Worm (Caenorhabditis elegans) whole organism, midembryonic: ENCODE measurements around the gene cyb-3.

ENCODE experiments used
- T22C8.4 ChIP-seq: fragments of 200-800 bp; sonication (Bioruptor generic); IDR thresholded peaks from 2 replicates; pipeline ENCODE4 v1.3.6; 2022; ENCODE audit warnings: missing genetic modification characterization, missing compliant biosample characterization
- cog-1 ChIP-seq: sonication (generic microtip); optimal IDR thresholded peaks from 2 replicates; lab custom pipeline; 2016; ENCODE audit warnings: missing genetic modification characterization, missing compliant biosample characterization
- flt-1 ChIP-seq: fragments of 200-800 bp; sonication (Bioruptor generic); IDR thresholded peaks from 2 replicates; pipeline ENCODE4 v1.3.6; 2022; ENCODE audit warnings: missing genetic modification characterization, missing compliant biosample characterization
- med-1 ChIP-seq: sonication (generic microtip); optimal IDR thresholded peaks from 2 replicates; lab custom pipeline; 2017; ENCODE audit warnings: missing genetic modification characterization, mild to moderate bottlenecking, missing compliant biosample characterization, antibody characterized with exemption, missing genetic modification reagents; ENCODE audit not compliant: insufficient read depth
- ref-1 ChIP-seq: fragments of 200-800 bp; sonication (Bioruptor generic); conservative IDR thresholded peaks from 2 replicates; pipeline ENCODE4 v1.3.6; 2022; ENCODE audit warnings: missing genetic modification reagents, missing genetic modification characterization, missing compliant biosample characterization
- tab-1 ChIP-seq: fragments of 200-800 bp; sonication (Bioruptor generic); IDR thresholded peaks from 2 replicates; pipeline ENCODE4 v1.3.6; 2022; ENCODE audit warnings: missing genetic modification characterization, missing compliant biosample characterization
- ztf-23 ChIP-seq: fragments of 200-800 bp; sonication (Bioruptor generic); IDR thresholded peaks from 2 replicates; pipeline ENCODE4 v1.3.6; 2022; ENCODE audit warnings: missing genetic modification reagents, missing genetic modification characterization, missing compliant biosample characterization
- ztf-29 ChIP-seq: fragments of 200-800 bp; sonication (Bioruptor generic); IDR thresholded peaks from 2 replicates; pipeline ENCODE4 v1.3.6; 2022; ENCODE audit warnings: missing genetic modification reagents, missing genetic modification characterization, missing compliant biosample characterization

- no peak for TF ChIP-seq cog-1 (tag; lab: Kevin White, UChicago)
- TF ChIP-seq ztf-29 (GFP tag; lab: Robert Waterston, UW) = no peak
- no peak for TF ChIP-seq tab-1 (GFP tag; lab: Robert Waterston, UW)
- no peak for TF ChIP-seq flt-1
- no peak for TF ChIP-seq ztf-23
- no peak for TF ChIP-seq med-1 (GFP tag; lab: Kevin White, UChicago)
- TF ChIP-seq T22C8.4 (GFP tag; lab: Robert Waterston, UW) = no peak
- TF ChIP-seq ref-1 = no peak
Measured at ce11 chrV:15349044-15349443, 46.5 kb upstream of the cyb-3 start, which contains the start of gene clec-230.
